Worm (Caenorhabditis elegans): Measurements from ENCODE around the gene frpr-15.

The frpr-15 gene

DNA sequence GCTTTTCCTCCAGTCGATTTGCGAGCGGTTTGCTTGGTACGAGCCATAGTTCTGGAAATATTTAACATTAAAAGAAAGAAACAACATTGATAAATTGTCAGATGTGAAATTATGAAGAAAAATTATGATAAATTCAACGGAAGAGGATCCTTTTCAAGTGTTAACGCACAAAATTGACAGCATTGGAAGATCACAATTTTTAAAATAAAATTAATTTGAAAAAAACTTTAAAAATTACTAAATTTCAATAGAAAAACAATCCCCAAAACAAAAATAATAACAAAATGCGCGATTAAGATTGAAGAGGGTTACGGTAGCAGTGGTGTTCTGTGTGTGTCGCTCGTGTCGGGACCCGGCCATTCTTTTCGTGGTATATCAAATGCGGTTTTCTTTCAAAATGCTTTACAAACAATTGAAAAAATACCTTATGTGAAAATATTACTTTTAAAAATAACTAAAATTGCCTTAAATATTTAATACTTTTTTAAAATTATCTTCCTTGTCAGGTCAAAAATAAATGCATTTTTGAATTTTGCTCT, 19.6 kb upstream of the frpr-15 start, which contains the start of gene his-74:
Gene his-74 (minus strand): TSS at position 51 of the 539 bp plus-strand sequence.
- TF ChIP-seq ets-7 (tag; optimal IDR thresholded peaks at IDR 0.05) (no peak), sea-1 (GFP tag; conservative IDR thresholded peaks at IDR 0.05) (no peak), scrt-1 (GFP tag; IDR thresholded peaks at IDR 0.05) (no peak), aly-1 (tag; optimal IDR thresholded peaks at IDR 0.05) (no peak), F13C5.2 (tag; optimal IDR thresholded peaks at IDR 0.05) (no peak), tra-4 (tag; optimal IDR thresholded peaks at IDR 0.05) (no peak), pes-1 (GFP tag; IDR thresholded peaks at IDR 0.05) (no peak)

DNA sequence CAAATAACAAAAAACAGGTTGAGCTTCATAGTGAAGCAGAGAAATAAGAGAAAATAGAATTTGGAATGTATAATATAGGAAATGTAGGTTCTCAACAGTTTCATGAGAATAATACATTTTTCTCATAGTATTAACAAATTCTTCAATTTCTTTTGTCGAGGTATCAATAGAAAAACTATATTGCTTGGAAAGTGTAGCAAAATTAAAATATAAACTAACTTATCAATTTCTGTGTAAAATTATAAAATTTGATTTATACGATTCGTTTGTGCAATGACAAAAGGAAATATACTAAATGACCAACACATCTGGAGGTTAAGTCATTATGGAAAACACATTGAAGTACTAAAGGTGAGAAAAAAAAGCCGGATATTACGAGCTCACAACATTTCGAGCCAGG, 18.3 kb upstream of the frpr-15 start, which contains the start of gene W05B10.3:
Gene W05B10.3 (minus strand): TSS at position 101 of the 400 bp plus-strand sequence.
- no peak for TF ChIP-seq hnd-1 (tag; optimal IDR thresholded peaks at IDR 0.05)
- TF ChIP-seq flt-1 (GFP tag; IDR thresholded peaks at IDR 0.05), result no peak
- no peak for TF ChIP-seq tra-4 (tag; optimal IDR thresholded peaks at IDR 0.05)
- no peak for TF ChIP-seq F13C5.2 (tag; optimal IDR thresholded peaks at IDR 0.05)
- no peak for TF ChIP-seq ceh-36 (tag; optimal IDR thresholded peaks at IDR 0.05)
- TF ChIP-seq B0310.2 (tag; optimal IDR thresholded peaks at IDR 0.05), result no peak
- no peak for TF ChIP-seq aly-1 (tag; optimal IDR thresholded peaks at IDR 0.05)
- TF ChIP-seq scrt-1 (GFP tag; IDR thresholded peaks at IDR 0.05), result no peak
- TF ChIP-seq tbx-11 (GFP tag; IDR thresholded peaks at IDR 0.05), result no peak
- TF ChIP-seq hmbx-1 (tag; optimal IDR thresholded peaks at IDR 0.05), result no peak
- no peak for TF ChIP-seq pes-1 (GFP tag; IDR thresholded peaks at IDR 0.05)
- TF ChIP-seq ets-7 (tag; optimal IDR thresholded peaks at IDR 0.05), result no peak
- TF ChIP-seq hmg-4 (GFP tag; optimal IDR thresholded peaks at IDR 0.05), result no peak
- no peak for TF ChIP-seq ama-1 (optimal IDR thresholded peaks at IDR 0.05)
- no peak for TF ChIP-seq sea-1 (GFP tag; conservative IDR thresholded peaks at IDR 0.05)
- no peak for TF ChIP-seq ceh-13 (GFP tag; optimal IDR thresholded peaks at IDR 0.05)
- TF ChIP-seq tbx-37 (GFP tag; conservative IDR thresholded peaks at IDR 0.05), result no peak

ce11 chrV:12663386-12663785, 16.5 kb upstream of the frpr-15 start:
- TF ChIP-seq hmbx-1 (tag; optimal IDR thresholded peaks at IDR 0.05), result no peak
- TF ChIP-seq tra-4 (tag; optimal IDR thresholded peaks at IDR 0.05), result no peak
- TF ChIP-seq F13C5.2 (tag; optimal IDR thresholded peaks at IDR 0.05), result no peak
- no peak for TF ChIP-seq aly-1 (tag; optimal IDR thresholded peaks at IDR 0.05)
- no peak for TF ChIP-seq tbx-11 (GFP tag; IDR thresholded peaks at IDR 0.05)
- TF ChIP-seq ceh-36 (tag; optimal IDR thresholded peaks at IDR 0.05), result no peak
- no peak for TF ChIP-seq sea-1 (GFP tag; conservative IDR thresholded peaks at IDR 0.05)
- no peak for TF ChIP-seq ama-1 (optimal IDR thresholded peaks at IDR 0.05)
- TF ChIP-seq tbx-37 (GFP tag; conservative IDR thresholded peaks at IDR 0.05), result no peak
- no peak for TF ChIP-seq B0310.2 (tag; optimal IDR thresholded peaks at IDR 0.05)
- no peak for TF ChIP-seq ets-7 (tag; optimal IDR thresholded peaks at IDR 0.05)
- no peak for TF ChIP-seq flt-1 (GFP tag; IDR thresholded peaks at IDR 0.05)

- TF ChIP-seq tbx-37 (GFP tag; conservative IDR thresholded peaks at IDR 0.05) (no peak), ets-7 (tag; optimal IDR thresholded peaks at IDR 0.05) (no peak), hnd-1 (tag; optimal IDR thresholded peaks at IDR 0.05) (no peak), hmg-4 (GFP tag; optimal IDR thresholded peaks at IDR 0.05) (no peak), aly-1 (tag; optimal IDR thresholded peaks at IDR 0.05) (no peak), tbx-11 (GFP tag; IDR thresholded peaks at IDR 0.05) (no peak), scrt-1 (GFP tag; IDR thresholded peaks at IDR 0.05) (no peak), ama-1 (optimal IDR thresholded peaks at IDR 0.05) (no peak), tra-4 (tag; optimal IDR thresholded peaks at IDR 0.05) (no peak), flt-1 (GFP tag; IDR thresholded peaks at IDR 0.05) (no peak), ceh-36 (tag; optimal IDR thresholded peaks at IDR 0.05) (no peak), hmbx-1 (tag; optimal IDR thresholded peaks at IDR 0.05) (no peak), F13C5.2 (tag; optimal IDR thresholded peaks at IDR 0.05) (no peak), pes-1 (GFP tag; IDR thresholded peaks at IDR 0.05) (no peak), ceh-13 (GFP tag; optimal IDR thresholded peaks at IDR 0.05) (no peak)
These were observed 12.5 kb upstream of the frpr-15 start for ce11 chrV:12667397-12667796.

DNA sequence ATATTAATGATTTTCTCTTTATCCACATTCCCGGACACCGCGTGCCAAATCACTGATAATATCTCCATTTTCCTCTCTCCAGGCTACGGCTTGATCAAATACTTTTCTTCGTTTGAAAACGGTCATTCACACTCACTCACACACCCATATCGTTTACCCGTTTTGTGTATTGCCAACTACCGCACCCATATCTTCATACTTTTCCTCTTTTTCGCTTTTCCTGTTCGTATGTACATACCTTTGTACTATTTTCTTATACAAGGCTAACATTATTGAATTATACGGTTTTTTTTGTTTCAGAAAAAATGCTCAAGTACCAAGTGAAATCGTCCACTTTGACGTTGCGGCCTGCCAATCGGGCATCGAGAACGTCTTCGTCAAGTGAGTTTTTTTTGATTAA, 12.0 kb upstream of the frpr-15 start, which contains the start of gene W05B10.4:
Gene W05B10.4 (plus strand): TSS at position 301 of the 400 bp plus-strand sequence.
- no peak for TF ChIP-seq sea-1 (GFP tag; conservative IDR thresholded peaks at IDR 0.05)
- no peak for TF ChIP-seq F13C5.2 (tag; optimal IDR thresholded peaks at IDR 0.05)
- TF ChIP-seq ama-1 (optimal IDR thresholded peaks at IDR 0.05), result no peak
- TF ChIP-seq aly-1 (tag; optimal IDR thresholded peaks at IDR 0.05), result no peak
- no peak for TF ChIP-seq scrt-1 (GFP tag; IDR thresholded peaks at IDR 0.05)
- TF ChIP-seq tbx-37 (GFP tag; conservative IDR thresholded peaks at IDR 0.05), result no peak
- no peak for TF ChIP-seq hnd-1 (tag; optimal IDR thresholded peaks at IDR 0.05)
- TF ChIP-seq ets-7 (tag; optimal IDR thresholded peaks at IDR 0.05), result no peak
- no peak for TF ChIP-seq hmbx-1 (tag; optimal IDR thresholded peaks at IDR 0.05)
- TF ChIP-seq flt-1 (GFP tag; IDR thresholded peaks at IDR 0.05), result no peak
- TF ChIP-seq tbx-11 (GFP tag; IDR thresholded peaks at IDR 0.05), result no peak
- no peak for TF ChIP-seq tra-4 (tag; optimal IDR thresholded peaks at IDR 0.05)
- no peak for TF ChIP-seq ceh-13 (GFP tag; optimal IDR thresholded peaks at IDR 0.05)
- TF ChIP-seq B0310.2 (tag; optimal IDR thresholded peaks at IDR 0.05), result no peak
- no peak for TF ChIP-seq hmg-4 (GFP tag; optimal IDR thresholded peaks at IDR 0.05)
- TF ChIP-seq ceh-36 (tag; optimal IDR thresholded peaks at IDR 0.05), result no peak
- TF ChIP-seq pes-1 (GFP tag; IDR thresholded peaks at IDR 0.05), result no peak

DNA sequence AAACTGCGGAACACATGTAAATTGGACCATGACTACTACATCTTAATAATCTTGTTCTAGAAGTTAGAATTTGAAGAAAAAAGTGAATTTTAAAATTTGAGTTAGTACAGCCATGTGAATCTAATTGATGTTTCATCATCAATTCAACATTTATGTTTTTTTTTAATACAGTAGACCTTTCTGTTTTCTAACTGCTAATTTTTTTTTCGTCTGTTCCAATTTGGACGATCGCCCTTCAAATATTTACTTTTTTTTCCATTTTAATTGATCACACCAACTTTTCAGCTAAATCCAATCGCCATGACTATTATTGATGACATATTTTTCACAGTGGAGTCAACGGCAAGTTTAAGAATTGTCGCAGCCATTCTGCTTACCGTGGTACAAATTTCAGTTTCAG, 9.3 kb upstream of the frpr-15 start, which contains the start of gene srx-116:
Gene srx-116 (plus strand): TSS at position 301 of the 400 bp plus-strand sequence.
- no peak for TF ChIP-seq sea-1 (GFP tag; conservative IDR thresholded peaks at IDR 0.05)
- no peak for TF ChIP-seq hmg-4 (GFP tag; optimal IDR thresholded peaks at IDR 0.05)
- no peak for TF ChIP-seq ceh-36 (tag; optimal IDR thresholded peaks at IDR 0.05)
- TF ChIP-seq ama-1 (optimal IDR thresholded peaks at IDR 0.05), result no peak
- TF ChIP-seq ets-7 (tag; optimal IDR thresholded peaks at IDR 0.05), result no peak
- TF ChIP-seq scrt-1 (GFP tag; IDR thresholded peaks at IDR 0.05), result no peak
- no peak for TF ChIP-seq tra-4 (tag; optimal IDR thresholded peaks at IDR 0.05)

DNA sequence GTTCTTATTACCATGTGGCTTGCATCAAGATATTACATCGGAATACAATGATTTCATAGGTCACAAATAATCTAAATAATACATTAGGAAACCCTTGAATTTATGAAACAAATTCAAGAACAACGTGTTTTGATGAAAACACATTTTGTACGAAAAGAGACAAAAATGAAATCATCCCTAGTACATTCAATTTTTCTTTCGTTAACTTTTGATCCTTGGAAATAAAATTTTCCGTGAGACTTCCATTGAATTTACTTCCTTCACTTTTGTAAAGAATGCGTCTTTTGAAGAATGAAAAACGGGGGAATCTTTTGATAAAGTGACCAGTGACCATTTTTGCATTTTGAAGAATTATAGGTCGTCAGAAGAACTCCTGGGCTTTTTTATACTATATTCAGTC, 6.2 kb upstream of the frpr-15 start:
- TF ChIP-seq ets-7 (tag; optimal IDR thresholded peaks at IDR 0.05), result no peak
- no peak for TF ChIP-seq aly-1 (tag; optimal IDR thresholded peaks at IDR 0.05)
- TF ChIP-seq tbx-37 (GFP tag; conservative IDR thresholded peaks at IDR 0.05), result no peak
- no peak for TF ChIP-seq tbx-11 (GFP tag; IDR thresholded peaks at IDR 0.05)
- TF ChIP-seq tra-4 (tag; optimal IDR thresholded peaks at IDR 0.05), result no peak
- no peak for TF ChIP-seq ceh-36 (tag; optimal IDR thresholded peaks at IDR 0.05)
- no peak for TF ChIP-seq ceh-13 (GFP tag; optimal IDR thresholded peaks at IDR 0.05)
- TF ChIP-seq hnd-1 (tag; optimal IDR thresholded peaks at IDR 0.05), result no peak
- no peak for TF ChIP-seq hmbx-1 (tag; optimal IDR thresholded peaks at IDR 0.05)
- TF ChIP-seq sea-1 (GFP tag; conservative IDR thresholded peaks at IDR 0.05), result no peak
- TF ChIP-seq hmg-4 (GFP tag; optimal IDR thresholded peaks at IDR 0.05), result no peak
- TF ChIP-seq scrt-1 (GFP tag; IDR thresholded peaks at IDR 0.05), result no peak
